Fruit fly (Drosophila melanogaster) whole organism, embryonic: Measurements from ENCODE around the gene gce.

Experiments used
- Asciz ChIP-seq: fragments of 200-800 bp; sonication (Bioruptor generic); optimal IDR thresholded peaks from 2 replicates; lab custom pipeline; 2017; ENCODE audit warnings: missing biosample characterization, mild to moderate bottlenecking, missing genetic modification characterization, missing genetic modification reagents
- CG10366 ChIP-seq: fragments of 200-800 bp; sonication (Bioruptor generic); IDR thresholded peaks from 2 replicates; pipeline ENCODE4 v1.3.6; 2022; ENCODE audit warnings: missing biosample characterization, missing genetic modification characterization
- CG11085 ChIP-seq: fragments of 200-800 bp; sonication (Bioruptor generic); IDR thresholded peaks from 2 replicates; pipeline ENCODE4 v1.3.6; 2022; ENCODE audit warnings: missing biosample characterization, missing genetic modification characterization
- CG11247 ChIP-seq: fragments of 200-800 bp; sonication (Bioruptor generic); IDR thresholded peaks from 2 replicates; pipeline ENCODE4 v1.3.6; 2022; ENCODE audit warnings: missing biosample characterization, missing genetic modification characterization
- CG11504 ChIP-seq: fragments of 200-800 bp; sonication (Bioruptor generic); optimal IDR thresholded peaks from 3 replicates; lab custom pipeline; 2019; ENCODE audit warnings: missing biosample characterization, mild to moderate bottlenecking, missing genetic modification characterization, moderate library complexity
- CG12299 ChIP-seq: fragments of 200-800 bp; sonication (Bioruptor generic); optimal IDR thresholded peaks from 2 replicates; lab custom pipeline; 2018; ENCODE audit warnings: missing biosample characterization, mild to moderate bottlenecking, missing genetic modification characterization
- CG13894 ChIP-seq: fragments of 200-800 bp; sonication (Bioruptor generic); optimal IDR thresholded peaks from 3 replicates; lab custom pipeline; 2018; ENCODE audit warnings: missing biosample characterization, mild to moderate bottlenecking, missing genetic modification characterization, moderate library complexity
- CG1603 ChIP-seq: fragments of 200-800 bp; sonication (Bioruptor generic); optimal IDR thresholded peaks from 2 replicates; lab custom pipeline; 2019; ENCODE audit warnings: missing biosample characterization, mild to moderate bottlenecking, missing genetic modification characterization, moderate library complexity
- CG16779 ChIP-seq: fragments of 200-800 bp; sonication (Bioruptor generic); IDR thresholded peaks from 2 replicates; pipeline ENCODE4 v1.3.6; 2022; ENCODE audit warnings: missing biosample characterization, missing genetic modification characterization
- CG17361 ChIP-seq: fragments of 200-800 bp; sonication (Bioruptor generic); IDR thresholded peaks from 3 replicates; pipeline ENCODE4 v1.3.6; 2022; ENCODE audit warnings: missing biosample characterization, missing genetic modification characterization
- CG17612 ChIP-seq: fragments of 200-800 bp; sonication (Bioruptor generic); IDR thresholded peaks from 2 replicates; pipeline ENCODE4 v1.3.6; 2022; ENCODE audit warnings: missing biosample characterization, missing genetic modification characterization
- CG2199 ChIP-seq: fragments of 200-800 bp; sonication (Bioruptor generic); IDR thresholded peaks from 3 replicates; pipeline ENCODE4 v1.3.6; 2022; ENCODE audit warnings: missing biosample characterization, missing genetic modification characterization
- CG2889 ChIP-seq: fragments of 200-800 bp; sonication (Bioruptor generic); IDR thresholded peaks from 3 replicates; pipeline ENCODE4 v1.3.6; 2022; ENCODE audit warnings: missing biosample characterization, missing genetic modification characterization
- CG30431 ChIP-seq: fragments of 200-800 bp; sonication (Bioruptor generic); optimal IDR thresholded peaks from 2 replicates; lab custom pipeline; 2017; ENCODE audit warnings: missing biosample characterization, missing genetic modification characterization
- CG31224 ChIP-seq: fragments of 200-800 bp; sonication (Bioruptor generic); IDR thresholded peaks from 2 replicates; pipeline ENCODE4 v1.3.6; 2022; ENCODE audit warnings: missing biosample characterization, missing genetic modification characterization
- CG31441 ChIP-seq: fragments of 200-800 bp; sonication (Bioruptor generic); IDR thresholded peaks from 2 replicates; pipeline ENCODE4 v1.3.6; 2022; ENCODE audit warnings: missing biosample characterization, missing genetic modification characterization
- CG3407 ChIP-seq: fragments of 200-800 bp; sonication (Bioruptor generic); optimal IDR thresholded peaks from 2 replicates; lab custom pipeline; 2018; ENCODE audit warnings: missing biosample characterization, mild to moderate bottlenecking, missing genetic modification characterization
- CG34224 ChIP-seq: fragments of 200-800 bp; sonication (Bioruptor generic); IDR thresholded peaks from 3 replicates; pipeline ENCODE4 v1.3.6; 2022; ENCODE audit warnings: missing biosample characterization, missing genetic modification characterization; ENCODE audit not compliant: partially characterized antibody
- CG34376 ChIP-seq: fragments of 200-800 bp; sonication (Bioruptor generic); optimal IDR thresholded peaks from 2 replicates; lab custom pipeline; 2018; ENCODE audit warnings: missing biosample characterization, mild to moderate bottlenecking, missing genetic modification characterization
- CG3995 ChIP-seq: fragments of 200-800 bp; sonication (Bioruptor generic); optimal IDR thresholded peaks from 3 replicates; lab custom pipeline; 2016; ENCODE audit warnings: missing biosample characterization, missing genetic modification characterization
- CG4730 ChIP-seq: fragments of 200-800 bp; sonication (Bioruptor generic); IDR thresholded peaks from 2 replicates; pipeline ENCODE4 v1.3.6; 2022; ENCODE audit warnings: missing biosample characterization, missing genetic modification characterization
- CG5180 ChIP-seq: fragments of 200-800 bp; sonication (Bioruptor generic); optimal IDR thresholded peaks from 3 replicates; lab custom pipeline; 2017; ENCODE audit warnings: missing biosample characterization, missing genetic modification characterization, mild to moderate bottlenecking, moderate library complexity, missing genetic modification reagents
- CG5953 ChIP-seq: fragments of 200-800 bp; sonication (Bioruptor generic); IDR thresholded peaks from 2 replicates; pipeline ENCODE4 v1.3.6; 2022; ENCODE audit warnings: missing biosample characterization, missing genetic modification characterization
- CG7928 ChIP-seq: fragments of 200-800 bp; sonication (Bioruptor generic); optimal IDR thresholded peaks from 2 replicates; lab custom pipeline; 2017; ENCODE audit warnings: missing biosample characterization, mild to moderate bottlenecking, missing genetic modification characterization
- CG8388 ChIP-seq: fragments of 200-800 bp; sonication (Bioruptor generic); optimal IDR thresholded peaks from 2 replicates; lab custom pipeline; 2019; ENCODE audit warnings: missing biosample characterization, mild to moderate bottlenecking, missing genetic modification characterization, moderate library complexity
- CG9437 ChIP-seq: fragments of 200-800 bp; sonication (Bioruptor generic); optimal IDR thresholded peaks from 2 replicates; lab custom pipeline; 2018; ENCODE audit warnings: missing biosample characterization, mild to moderate bottlenecking, missing genetic modification characterization
- CG9932 ChIP-seq: fragments of 200-800 bp; sonication (Bioruptor generic); IDR thresholded peaks from 2 replicates; pipeline ENCODE4 v1.3.6; 2022; ENCODE audit warnings: missing biosample characterization, missing genetic modification characterization
- CHES-1-like ChIP-seq: fragments of 200-800 bp; sonication (Bioruptor generic); optimal IDR thresholded peaks from 2 replicates; lab custom pipeline; 2016; ENCODE audit warnings: missing biosample characterization, missing genetic modification characterization
- Camta ChIP-seq: fragments of 200-800 bp; sonication (Bioruptor generic); optimal IDR thresholded peaks from 2 replicates; lab custom pipeline; 2016; ENCODE audit warnings: missing biosample characterization, missing genetic modification characterization
- D ChIP-seq, 2 experiments: fragments of 200-800 bp in 1 of 2; fragments of >200 bp in 1 of 2; sonication (Bioruptor generic) in 1 of 2; optimal IDR thresholded peaks; 2 replicates in 1 of 2; 3 replicates in 1 of 2; lab custom pipeline; 2017; ENCODE audit warnings: mild to moderate bottlenecking in 1 of 2, missing biosample characterization in 1 of 2, missing genetic modification characterization in 1 of 2, missing genetic modification reagents in 1 of 2
- ERR ChIP-seq: fragments of 200-800 bp; sonication (Bioruptor generic); optimal IDR thresholded peaks from 2 replicates; lab custom pipeline; 2016; ENCODE audit warnings: missing biosample characterization, missing genetic modification characterization
- H15 ChIP-seq: fragments of 200-800 bp; sonication (Bioruptor generic); IDR thresholded peaks from 3 replicates; pipeline ENCODE4 v1.3.6; 2022; ENCODE audit warnings: missing biosample characterization, missing genetic modification characterization
- HmgD ChIP-seq: fragments of 200-800 bp; sonication (Bioruptor generic); optimal IDR thresholded peaks from 3 replicates; lab custom pipeline; 2016; ENCODE audit warnings: missing biosample characterization, missing genetic modification characterization
- Hmr ChIP-seq: fragments of 200-800 bp; sonication (Bioruptor generic); optimal IDR thresholded peaks from 3 replicates; lab custom pipeline; 2017; ENCODE audit warnings: mild to moderate bottlenecking, missing biosample characterization, missing genetic modification reagents, missing genetic modification characterization
- Hmx ChIP-seq: fragments of 200-800 bp; sonication (Bioruptor generic); optimal IDR thresholded peaks from 2 replicates; lab custom pipeline; 2016; ENCODE audit warnings: missing biosample characterization, missing genetic modification characterization
- NFAT ChIP-seq: fragments of 200-800 bp; sonication (Bioruptor generic); IDR thresholded peaks from 2 replicates; pipeline ENCODE4 v1.3.6; 2022; ENCODE audit warnings: missing biosample characterization, missing genetic modification characterization
- NK7.1 ChIP-seq: fragments of 200-800 bp; sonication (Bioruptor generic); optimal IDR thresholded peaks from 3 replicates; lab custom pipeline; 2016; ENCODE audit warnings: missing biosample characterization, missing genetic modification characterization
- Nf-YA ChIP-seq: fragments of 200-800 bp; sonication (Bioruptor generic); IDR thresholded peaks from 2 replicates; pipeline ENCODE4 v1.3.6; 2022; ENCODE audit warnings: missing biosample characterization, missing genetic modification characterization
- PHDP ChIP-seq: fragments of 200-800 bp; sonication (Bioruptor generic); optimal IDR thresholded peaks from 3 replicates; lab custom pipeline; 2018; ENCODE audit warnings: missing biosample characterization, mild to moderate bottlenecking, missing genetic modification characterization, moderate library complexity
- Poxn ChIP-seq: fragments of 200-800 bp; sonication (Bioruptor generic); IDR thresholded peaks from 2 replicates; pipeline ENCODE4 v1.3.6; 2022; ENCODE audit warnings: missing biosample characterization, missing genetic modification characterization
- Tbp ChIP-seq: fragments of >200 bp; optimal IDR thresholded peaks from 2 replicates; lab custom pipeline; 2018; ENCODE audit warnings: missing biosample characterization, missing genetic modification characterization
- crol ChIP-seq: fragments of 200-800 bp; sonication (Bioruptor generic); IDR thresholded peaks from 2 replicates; pipeline ENCODE4 v1.3.6; 2022; ENCODE audit warnings: missing biosample characterization, missing genetic modification characterization
- dmrt11E ChIP-seq: fragments of 200-800 bp; sonication (Bioruptor generic); optimal IDR thresholded peaks from 3 replicates; lab custom pipeline; 2018; ENCODE audit warnings: missing biosample characterization, mild to moderate bottlenecking, missing genetic modification characterization, moderate library complexity
- fd96Cb ChIP-seq: fragments of 200-800 bp; sonication (Bioruptor generic); optimal IDR thresholded peaks from 2 replicates; lab custom pipeline; 2018; ENCODE audit warnings: missing biosample characterization, mild to moderate bottlenecking, missing genetic modification characterization, moderate library complexity
- ftz-f1 ChIP-seq: fragments of 200-800 bp; sonication (Bioruptor generic); optimal IDR thresholded peaks from 2 replicates; lab custom pipeline; 2016; ENCODE audit warnings: missing biosample characterization, missing genetic modification characterization
- lilli ChIP-seq: fragments of 200-800 bp; sonication (Bioruptor generic); optimal IDR thresholded peaks from 3 replicates; lab custom pipeline; 2016; ENCODE audit warnings: missing biosample characterization, missing genetic modification characterization
- mld ChIP-seq: fragments of 200-800 bp; sonication (Bioruptor generic); IDR thresholded peaks from 3 replicates; pipeline ENCODE4 v1.3.6; 2022; ENCODE audit warnings: missing biosample characterization, missing genetic modification characterization; ENCODE audit not compliant: partially characterized antibody
- pum ChIP-seq: fragments of 200-800 bp; sonication (Bioruptor generic); optimal IDR thresholded peaks from 2 replicates; lab custom pipeline; 2016; ENCODE audit warnings: missing biosample characterization, missing genetic modification characterization
- trh ChIP-seq: fragments of 200-800 bp; sonication (Bioruptor generic); optimal IDR thresholded peaks from 2 replicates; lab custom pipeline; 2016; ENCODE audit warnings: missing biosample characterization, missing genetic modification characterization
- twi ChIP-seq: fragments of 200-800 bp; optimal IDR thresholded peaks from 2 replicates; lab custom pipeline; 2019; ENCODE audit warnings: missing biosample characterization, mild to moderate bottlenecking, missing genetic modification characterization, moderate library complexity

Gene gce

dm6 chrX:15312074-15312881 lies 14.7 kb downstream of the gce start (continued):
- TF ChIP-seq CG8388 (GFP tag; lab: Kevin White, UChicago) (peak; percentile 12), CG17361 (GFP tag; lab: Robert Waterston, UW) (peak; percentile 64), CG2199 (GFP tag; lab: Robert Waterston, UW) (no peak), mld (no peak), CG4730 (GFP tag; lab: Robert Waterston, UW) (0 out of 2 replicates have a peak, but pooled peaks have one; percentile 9), CG34376 (no peak), Tbp (GFP tag; lab: Kevin White, UChicago) (no peak), crol (peak; percentile 26; the same call in 1 of the 2 replicates), CG16779 (GFP tag; lab: Robert Waterston, UW) (no peak), CG12299 (no peak), CG5180 (GFP tag; lab: Kevin White, UChicago) (peak; percentile 10), CG1603 (no peak), HmgD (GFP tag; lab: Kevin White, UChicago) (no peak), trh (GFP tag; lab: Kevin White, UChicago) (no peak), Camta (GFP tag; lab: Kevin White, UChicago) (no peak), CG7928 (no peak), H15 (GFP tag; lab: Robert Waterston, UW) (no peak), CG13894 (tag; lab: Kevin White, UChicago) (no peak), CG3995 (no peak), lilli (GFP tag; lab: Kevin White, UChicago) (no peak), CG9932 (GFP tag; lab: Robert Waterston, UW) (no peak), CG17612 (GFP tag; lab: Robert Waterston, UW) (no peak), dmrt11E (tag; lab: Kevin White, UChicago) (no peak), CG11504 (tag; lab: Kevin White, UChicago) (peak; percentile 64), CG3407 (no peak), NFAT (GFP tag; lab: Robert Waterston, UW) (no peak), CG31224 (GFP tag; lab: Robert Waterston, UW) (no peak), twi (no peak), CG11085 (no peak), Nf-YA (GFP tag; lab: Robert Waterston, UW) (no peak), ftz-f1 (GFP tag; lab: Kevin White, UChicago) (no peak), pum (GFP tag; lab: Kevin White, UChicago) (no peak), PHDP (tag; lab: Kevin White, UChicago) (peak; percentile 5), ERR (no peak), D (optimal IDR thresholded peaks at IDR 0.05; lab: Kevin White, UChicago) (no peak), D (GFP tag; optimal IDR thresholded peaks at IDR 0.05; lab: Kevin White, UChicago) (peak; percentile 18), CG5953 (GFP tag; lab: Robert Waterston, UW) (no peak), Poxn (no peak), Hmr (GFP tag; lab: Kevin White, UChicago) (no peak), CG31441 (peak; percentile 53; the same call in 1 of the 2 replicates), CG11247 (no peak), Hmx (GFP tag; lab: Kevin White, UChicago) (no peak), CG10366 (GFP tag; lab: Robert Waterston, UW) (peak; percentile 14; the same call in 1 of the 2 replicates), CG9437 (peak; percentile 27), Asciz (GFP tag; lab: Kevin White, UChicago) (peak; percentile 44), CHES-1-like (GFP tag; lab: Kevin White, UChicago) (no peak), CG30431 (GFP tag; lab: Kevin White, UChicago) (no peak), NK7.1 (GFP tag; lab: Kevin White, UChicago) (no peak), fd96Cb (tag; lab: Kevin White, UChicago) (peak; percentile 37), CG2889 (GFP tag; lab: Robert Waterston, UW) (no peak), CG34224 (GFP tag; lab: Robert Waterston, UW) (no peak)
